Worm (Caenorhabditis elegans) whole organism, L3 larva: ENCODE measurements around the gene ZC443.2.

Experiments used
- R02D3.7 ChIP-seq: fragments of 150-350 bp; optimal IDR thresholded peaks from 2 replicates; lab custom pipeline; 2014; ENCODE audit warnings: missing biosample characterization, missing genetic modification characterization
- ceh-82 ChIP-seq: fragments of 150-350 bp; optimal IDR thresholded peaks from 2 replicates; lab custom pipeline; 2014; ENCODE audit warnings: missing biosample characterization, missing genetic modification characterization
- daf-12 ChIP-seq: fragments of 150-350 bp; optimal IDR thresholded peaks from 2 replicates; lab custom pipeline; 2014; ENCODE audit warnings: missing biosample characterization, missing genetic modification reagents, missing genetic modification characterization
- nhr-11 ChIP-seq: fragments of 150-350 bp; optimal IDR thresholded peaks from 2 replicates; lab custom pipeline; 2014; ENCODE audit warnings: missing biosample characterization, missing genetic modification characterization
- nhr-12 ChIP-seq: fragments of 150-350 bp; optimal IDR thresholded peaks from 2 replicates; lab custom pipeline; 2014; ENCODE audit warnings: missing biosample characterization, missing genetic modification characterization
- nhr-25 ChIP-seq: sonication (generic microtip); optimal IDR thresholded peaks from 2 replicates; lab custom pipeline; 2017; ENCODE audit warnings: missing biosample characterization, missing genetic modification characterization
- pha-4 ChIP-seq: fragments of 150-350 bp; optimal IDR thresholded peaks from 2 replicates; lab custom pipeline; 2014; ENCODE audit warnings: missing biosample characterization, missing genetic modification reagents, missing genetic modification characterization
- unc-39 ChIP-seq: sonication (generic microtip); optimal IDR thresholded peaks from 4 replicates; lab custom pipeline; 2017; ENCODE audit warnings: missing biosample characterization, missing genetic modification characterization

DNA sequence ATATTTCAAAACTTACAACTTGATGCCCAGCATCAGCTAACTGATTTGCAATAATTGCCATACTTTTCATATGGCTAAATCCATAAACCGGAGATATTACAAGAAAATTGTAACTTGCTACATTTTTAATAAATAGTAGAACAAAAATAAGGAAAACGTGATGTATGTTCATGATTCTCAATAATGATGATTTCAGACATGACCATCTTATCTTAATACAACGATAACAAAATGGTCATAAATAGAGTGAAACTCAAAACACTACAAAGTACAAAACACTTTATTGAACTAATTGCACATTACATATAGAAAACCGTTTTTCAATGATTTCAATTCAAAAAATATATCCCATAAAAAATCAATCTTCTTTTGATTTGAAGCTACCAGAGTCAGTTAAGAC, 18.2 kb downstream of the ZC443.2 start, which contains the start of gene ugt-5:
- TF ChIP-seq nhr-12 (tag; lab: Kevin White, UChicago) (no peak), R02D3.7 (tag; lab: Kevin White, UChicago) (no peak), unc-39 (tag; lab: Kevin White, UChicago) (no peak), ceh-82 (no peak), daf-12 (no peak), nhr-11 (tag; lab: Kevin White, UChicago) (no peak), nhr-25 (tag; lab: Kevin White, UChicago) (no peak), pha-4 (tag; lab: Kevin White, UChicago) (no peak)
